Worm (Caenorhabditis elegans) whole organism, late embryonic: ENCODE measurements around the gene ZC374.2.

Experiments used
- dmd-4 ChIP-seq: sonication (generic microtip); optimal IDR thresholded peaks from 2 replicates; lab custom pipeline; 2016; ENCODE audit warnings: borderline replicate concordance, missing genetic modification characterization, missing compliant biosample characterization
- elt-4 ChIP-seq: sonication (generic microtip); optimal IDR thresholded peaks from 2 replicates; lab custom pipeline; 2016; ENCODE audit warnings: missing genetic modification characterization, missing compliant biosample characterization
- fkh-10 ChIP-seq: fragments of 150-350 bp; optimal IDR thresholded peaks from 2 replicates; lab custom pipeline; 2014; ENCODE audit warnings: missing biosample characterization, missing genetic modification reagents, missing genetic modification characterization
- hlh-13 ChIP-seq: fragments of 200-800 bp; sonication (Bioruptor generic); optimal IDR thresholded peaks from 2 replicates; lab custom pipeline; 2018; ENCODE audit warnings: mild to moderate bottlenecking, missing genetic modification characterization, missing compliant biosample characterization
- lin-11 ChIP-seq: fragments of 200-800 bp; sonication (Bioruptor generic); optimal IDR thresholded peaks from 2 replicates; lab custom pipeline; 2018; ENCODE audit warnings: mild to moderate bottlenecking, missing genetic modification characterization, missing compliant biosample characterization
- pha-4 ChIP-seq: fragments of 150-350 bp; optimal IDR thresholded peaks from 2 replicates; lab custom pipeline; 2018; ENCODE audit warnings: missing biosample characterization, missing genetic modification reagents, missing genetic modification characterization
- tbx-2 ChIP-seq: sonication (generic microtip); optimal IDR thresholded peaks from 2 replicates; lab custom pipeline; 2016; ENCODE audit warnings: missing genetic modification characterization, missing compliant biosample characterization

DNA sequence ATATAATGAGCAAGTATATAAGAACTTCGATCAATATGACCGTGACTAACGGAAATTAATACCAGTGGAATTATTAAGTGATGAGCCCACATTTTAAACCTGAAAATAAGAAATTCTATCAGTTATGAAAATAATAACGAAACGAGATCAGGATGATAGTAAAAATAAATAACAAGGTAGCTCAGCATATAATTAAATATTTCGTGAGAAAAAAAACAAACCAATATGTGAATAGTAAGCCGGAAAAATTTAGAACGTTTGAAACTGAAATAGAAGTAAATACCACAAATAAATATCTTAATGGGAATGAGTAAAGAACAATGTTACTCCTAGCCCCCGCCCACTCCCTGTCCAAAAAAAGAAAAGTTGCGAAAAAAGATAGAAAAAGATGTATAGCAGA, 38.6 kb downstream of the ZC374.2 start, which contains the start of gene F19C6.3:
- TF ChIP-seq pha-4 (tag; lab: Kevin White, UChicago) (no peak), hlh-13 (GFP tag; lab: Kevin White, UChicago) (no peak), dmd-4 (tag; lab: Kevin White, UChicago) (no peak), elt-4 (tag; lab: Kevin White, UChicago) (no peak), lin-11 (tag; lab: Kevin White, UChicago) (no peak), tbx-2 (tag; lab: Kevin White, UChicago) (no peak), fkh-10 (GFP tag; lab: Kevin White, UChicago) (no peak)
